Worm (Caenorhabditis elegans) whole organism, L4 larva: ENCODE measurements around the gene sdz-15.

Experiments used
- ceh-44 ChIP-seq: fragments of 200-800 bp; sonication (Bioruptor generic); IDR thresholded peaks from 2 replicates; pipeline ENCODE4 v1.3.6; 2022; ENCODE audit warnings: missing genetic modification reagents, missing genetic modification characterization, missing compliant biosample characterization
- madf-5 ChIP-seq, 2 experiments: fragments of 200-800 bp; sonication (Bioruptor generic); IDR thresholded peaks; 2 replicates each; pipeline ENCODE4 v1.3.6; 2022; ENCODE audit warnings: missing compliant biosample characterization in 2 of 2, missing genetic modification characterization in 2 of 2
- tra-1 ChIP-seq: fragments of 200-800 bp; sonication (Bioruptor generic); IDR thresholded peaks from 2 replicates; pipeline ENCODE4 v1.3.6; 2022; ENCODE audit warnings: missing genetic modification reagents, missing genetic modification characterization, missing compliant biosample characterization
- unc-62 ChIP-seq, 3 experiments: fragments of 150-350 bp in 1 of 3; sonication (generic microtip); optimal IDR thresholded peaks in 2 of 3; peaks in 1 of 3; 1 replicate in 1 of 3; 2 replicates in 2 of 3; lab custom pipeline; 2014 to 2017; ENCODE audit warnings: missing biosample characterization in 3 of 3, missing genetic modification characterization in 3 of 3, missing genetic modification reagents in 3 of 3, missing genotype in 1 of 3

DNA sequence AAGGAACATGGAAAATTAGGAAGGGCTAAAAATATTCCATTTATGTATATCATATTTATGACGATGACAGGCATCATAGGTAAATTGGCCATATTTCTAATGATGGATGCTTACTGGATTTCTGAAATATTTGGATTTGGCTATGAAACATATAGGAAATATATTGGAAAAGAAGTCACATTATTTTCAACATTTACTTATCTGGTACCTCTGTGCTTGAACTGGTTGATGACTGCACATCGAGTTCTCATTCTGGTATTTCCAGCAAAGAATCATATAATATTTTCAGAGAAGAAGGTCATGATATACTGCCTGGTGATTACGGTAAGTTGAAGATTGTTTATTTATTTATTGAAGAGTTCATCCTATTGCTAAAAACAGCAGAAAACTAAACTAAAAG is 34.4 kb downstream of the sdz-15 start, which contains the start of gene srxa-5:
- TF ChIP-seq ceh-44, result no peak
- TF ChIP-seq madf-5 (GFP tag; IDR thresholded peaks at IDR 0.05; lab: Robert Waterston, UW), result no peak
- TF ChIP-seq unc-62 (GFP tag; optimal IDR thresholded peaks at IDR 0.05 in 1 of 2; lab: Kevin White, UChicago), result no peak
- no peak for TF ChIP-seq unc-62 (tag; optimal IDR thresholded peaks at IDR 0.05; lab: Kevin White, UChicago)
- TF ChIP-seq tra-1, result no peak
